Fruit fly (Drosophila melanogaster) whole organism, prepupa: Measurements from ENCODE around the gene CG15891.
A peak's percentile ranks its signal among the peaks of the same experiment; 100 is the strongest.

ENCODE experiments used
- Blimp-1 ChIP-seq: fragments of 200-800 bp; sonication (Bioruptor generic); optimal IDR thresholded peaks from 3 replicates; lab custom pipeline; 2017; ENCODE audit warnings: missing biosample characterization, missing genetic modification characterization, mild to moderate bottlenecking, moderate library complexity, missing genetic modification reagents
- CG10669 ChIP-seq: fragments of 200-800 bp; sonication (Bioruptor generic); optimal IDR thresholded peaks from 3 replicates; lab custom pipeline; 2018; ENCODE audit warnings: missing biosample characterization, mild to moderate bottlenecking, missing genetic modification characterization, moderate library complexity
- CG11762 ChIP-seq: fragments of 200-800 bp; sonication (Bioruptor generic); optimal IDR thresholded peaks from 3 replicates; lab custom pipeline; 2016; ENCODE audit warnings: missing biosample characterization, missing genetic modification characterization; ENCODE audit not compliant: insufficient read depth
- CG11902 ChIP-seq: fragments of 200-800 bp; sonication (Bioruptor generic); optimal IDR thresholded peaks from 3 replicates; lab custom pipeline; 2016; ENCODE audit warnings: missing biosample characterization, missing genetic modification characterization
- CG15336 ChIP-seq: fragments of 200-800 bp; sonication (Bioruptor generic); IDR thresholded peaks from 2 replicates; pipeline ENCODE4 v1.3.6; 2022; ENCODE audit warnings: missing biosample characterization, missing genetic modification characterization
- CG1621 ChIP-seq: fragments of 200-800 bp; sonication (Bioruptor generic); optimal IDR thresholded peaks from 3 replicates; lab custom pipeline; 2018; ENCODE audit warnings: missing biosample characterization, mild to moderate bottlenecking, missing genetic modification characterization
- CG3032 ChIP-seq: fragments of 200-800 bp; optimal IDR thresholded peaks from 2 replicates; lab custom pipeline; 2019; ENCODE audit warnings: missing biosample characterization, mild to moderate bottlenecking, missing genetic modification characterization, moderate library complexity
- CG31627 ChIP-seq: fragments of 200-800 bp; sonication (Bioruptor generic); optimal IDR thresholded peaks from 3 replicates; lab custom pipeline; 2016; ENCODE audit warnings: missing biosample characterization, missing genetic modification characterization
- CG3919 ChIP-seq: fragments of 200-800 bp; sonication (Bioruptor generic); optimal IDR thresholded peaks from 3 replicates; lab custom pipeline; 2016; ENCODE audit warnings: missing biosample characterization, missing genetic modification characterization
- CG4318 ChIP-seq: fragments of 200-800 bp; sonication (Bioruptor generic); optimal IDR thresholded peaks from 3 replicates; lab custom pipeline; 2017; ENCODE audit warnings: missing biosample characterization, mild to moderate bottlenecking, missing genetic modification characterization
- CG6163 ChIP-seq: fragments of 200-800 bp; sonication (Bioruptor generic); IDR thresholded peaks from 3 replicates; pipeline ENCODE4 v1.3.6; 2022; ENCODE audit warnings: missing biosample characterization, missing genetic modification characterization
- CG6276 ChIP-seq: fragments of 200-800 bp; sonication (Bioruptor generic); optimal IDR thresholded peaks from 2 replicates; lab custom pipeline; 2017; ENCODE audit warnings: missing biosample characterization, mild to moderate bottlenecking, missing genetic modification characterization
- CG6808 ChIP-seq: fragments of 200-800 bp; sonication (Bioruptor generic); optimal IDR thresholded peaks from 3 replicates; lab custom pipeline; 2017; ENCODE audit warnings: missing biosample characterization, missing genetic modification characterization, mild to moderate bottlenecking, moderate library complexity, missing genetic modification reagents
- CG6854 ChIP-seq: fragments of 200-800 bp; sonication (Bioruptor generic); optimal IDR thresholded peaks from 2 replicates; lab custom pipeline; 2017; ENCODE audit warnings: missing biosample characterization, mild to moderate bottlenecking, missing genetic modification characterization
- CG7368 ChIP-seq: fragments of 200-800 bp; sonication (Bioruptor generic); optimal IDR thresholded peaks from 3 replicates; lab custom pipeline; 2016; ENCODE audit warnings: missing biosample characterization, missing genetic modification characterization
- CG8119 ChIP-seq: fragments of 200-800 bp; sonication (Bioruptor generic); IDR thresholded peaks from 3 replicates; pipeline ENCODE4 v1.3.6; 2022; ENCODE audit warnings: missing biosample characterization, missing genetic modification characterization
- CG8319 ChIP-seq: fragments of 200-800 bp; sonication (Bioruptor generic); optimal IDR thresholded peaks from 3 replicates; lab custom pipeline; 2016; ENCODE audit warnings: missing biosample characterization, missing genetic modification characterization
- CG8632 ChIP-seq: fragments of 200-800 bp; sonication (Bioruptor generic); optimal IDR thresholded peaks from 3 replicates; lab custom pipeline; 2016; ENCODE audit warnings: missing biosample characterization, missing genetic modification characterization
- Eip75B ChIP-seq: fragments of 200-800 bp; sonication (Bioruptor generic); optimal IDR thresholded peaks from 3 replicates; lab custom pipeline; 2016; ENCODE audit warnings: missing biosample characterization, missing genetic modification characterization
- Eip78C ChIP-seq: fragments of 200-800 bp; sonication (Bioruptor generic); peaks from one replicate; lab custom pipeline; 2016; ENCODE audit warnings: missing biosample characterization, missing genetic modification characterization
- Gug ChIP-seq: fragments of 200-800 bp; sonication (Bioruptor generic); IDR thresholded peaks from 2 replicates; pipeline ENCODE4 v1.3.6; 2022; ENCODE audit warnings: missing biosample characterization, missing genetic modification characterization
- Hr38 ChIP-seq: sonication (Bioruptor generic); optimal IDR thresholded peaks from 2 replicates; lab custom pipeline; 2016; ENCODE audit warnings: missing biosample characterization, missing genetic modification characterization
- Hr39 ChIP-seq: fragments of 200-800 bp; sonication (Bioruptor generic); optimal IDR thresholded peaks from 2 replicates; lab custom pipeline; 2016; ENCODE audit warnings: missing biosample characterization, missing genetic modification characterization
- Hr4 ChIP-seq: fragments of 200-800 bp; sonication (Bioruptor generic); optimal IDR thresholded peaks from 3 replicates; lab custom pipeline; 2016; ENCODE audit warnings: missing biosample characterization, missing genetic modification characterization
- Lpt ChIP-seq: fragments of 200-800 bp; sonication (Bioruptor generic); optimal IDR thresholded peaks from 3 replicates; lab custom pipeline; 2016; ENCODE audit warnings: missing biosample characterization, missing genetic modification characterization
- Met ChIP-seq: fragments of 200-800 bp; sonication (Bioruptor generic); optimal IDR thresholded peaks from 3 replicates; lab custom pipeline; 2016; ENCODE audit warnings: missing biosample characterization, missing genetic modification characterization
- OdsH ChIP-seq: fragments of 200-800 bp; sonication (Bioruptor generic); optimal IDR thresholded peaks from 3 replicates; lab custom pipeline; 2016; ENCODE audit warnings: missing biosample characterization, missing genetic modification characterization
- Smox ChIP-seq: fragments of 200-800 bp; sonication (Bioruptor generic); optimal IDR thresholded peaks from 3 replicates; lab custom pipeline; 2016; ENCODE audit warnings: missing biosample characterization, missing genetic modification characterization
- Sox102F ChIP-seq: fragments of 200-800 bp; sonication (Bioruptor generic); optimal IDR thresholded peaks from 2 replicates; lab custom pipeline; 2016; ENCODE audit warnings: missing biosample characterization, mild to moderate bottlenecking, missing genetic modification characterization
- Sox14 ChIP-seq: fragments of 200-800 bp; sonication (Bioruptor generic); optimal IDR thresholded peaks from 3 replicates; lab custom pipeline; 2016; ENCODE audit warnings: missing biosample characterization, missing genetic modification characterization
- Sox15 ChIP-seq: fragments of 200-800 bp; sonication (Bioruptor generic); optimal IDR thresholded peaks from 3 replicates; lab custom pipeline; 2016; ENCODE audit warnings: missing biosample characterization, missing genetic modification characterization
- esn ChIP-seq: fragments of 200-800 bp; sonication (Bioruptor generic); optimal IDR thresholded peaks from 2 replicates; lab custom pipeline; 2016; ENCODE audit warnings: missing biosample characterization, mild to moderate bottlenecking, missing genetic modification characterization, moderate library complexity
- fd59A ChIP-seq: fragments of 200-800 bp; sonication (Bioruptor generic); optimal IDR thresholded peaks from 2 replicates; lab custom pipeline; 2017; ENCODE audit warnings: missing biosample characterization, mild to moderate bottlenecking, missing genetic modification characterization, missing genetic modification reagents
- fd85E ChIP-seq: fragments of 200-800 bp; sonication (Bioruptor generic); optimal IDR thresholded peaks from 3 replicates; lab custom pipeline; 2016; ENCODE audit warnings: missing biosample characterization, missing genetic modification characterization
- net ChIP-seq: fragments of 200-800 bp; sonication (Bioruptor generic); optimal IDR thresholded peaks from 3 replicates; lab custom pipeline; 2016; ENCODE audit warnings: missing biosample characterization, missing genetic modification characterization
- pdm3 ChIP-seq: fragments of 200-800 bp; sonication (Bioruptor generic); optimal IDR thresholded peaks from 3 replicates; lab custom pipeline; 2016; ENCODE audit warnings: missing biosample characterization, missing genetic modification characterization
- ss ChIP-seq, 2 experiments: fragments of 200-800 bp; sonication (Bioruptor generic); optimal IDR thresholded peaks; 2 replicates in 1 of 2; 3 replicates in 1 of 2; lab custom pipeline; 2017 to 2018; ENCODE audit warnings: mild to moderate bottlenecking in 2 of 2, missing biosample characterization in 2 of 2, missing genetic modification characterization in 2 of 2, moderate library complexity in 1 of 2
- svp ChIP-seq: fragments of 200-800 bp; sonication (Bioruptor generic); peaks from one replicate; lab custom pipeline; 2016; ENCODE audit warnings: missing biosample characterization, missing genetic modification characterization
- vri ChIP-seq: fragments of 200-800 bp; sonication (Bioruptor generic); optimal IDR thresholded peaks from 3 replicates; lab custom pipeline; 2016; ENCODE audit warnings: missing biosample characterization, mild to moderate bottlenecking, missing genetic modification characterization

The CG15891 gene

dm6 chrX:6338738-6339614 lies 43.8 kb upstream of the CG15891 start (continued):
- TF ChIP-seq CG11762 (no peak), Smox (GFP tag; lab: Kevin White, UChicago) (peak; percentile 57), CG3919 (GFP tag; lab: Kevin White, UChicago) (peak; percentile 47), Hr38 (no peak), Lpt (peak; percentile 13), Hr39 (peak; percentile 63), CG1621 (tag; lab: Kevin White, UChicago) (peak; percentile 37), CG31627 (GFP tag; lab: Kevin White, UChicago) (peak; percentile 64), fd59A (GFP tag; lab: Kevin White, UChicago) (peak; percentile 59), Eip78C (peak; percentile 82), CG15336 (GFP tag; lab: Robert Waterston, UW) (peak; percentile 32; the same call in 1 of the 2 replicates), fd85E (GFP tag; lab: Kevin White, UChicago) (no peak), CG8632 (peak; percentile 55), esn (GFP tag; lab: Kevin White, UChicago) (peak; percentile 76), CG7368 (GFP tag; lab: Kevin White, UChicago) (peak; percentile 32), Eip75B (peak; percentile 60), CG8319 (GFP tag; lab: Kevin White, UChicago) (no peak), Met (GFP tag; lab: Kevin White, UChicago) (peak; percentile 70), CG4318 (peak; percentile 36), CG3032 (tag; lab: Kevin White, UChicago) (peak; percentile 65), ss (GFP tag; optimal IDR thresholded peaks at IDR 0.05; lab: Kevin White, UChicago) (peak; percentile 22 to 46)

dm6 chrX:6337702-6338101 lies 42.6 kb upstream of the CG15891 start, which contains the start of gene CG3842:
Gene CG3842 (plus strand): TSS chrX:6337762.
- TF ChIP-seq Sox102F (GFP tag; lab: Kevin White, UChicago) (no peak), CG6808 (GFP tag; lab: Kevin White, UChicago) (no peak), CG11902 (no peak), svp (GFP tag; lab: Kevin White, UChicago) (peak; percentile 75), CG6854 (no peak), vri (peak; percentile 16), fd59A (GFP tag; lab: Kevin White, UChicago) (no peak), CG1621 (tag; lab: Kevin White, UChicago) (no peak), Blimp-1 (GFP tag; lab: Kevin White, UChicago) (no peak), Hr38 (no peak), Sox14 (GFP tag; lab: Kevin White, UChicago) (no peak)
- TF ChIP-seq, all 60 proteins: peak for 2

dm6 chrX:6334945-6335344 lies 39.8 kb upstream of the CG15891 start:
- TF ChIP-seq Hr38 (no peak), Hr39 (no peak), Met (GFP tag; lab: Kevin White, UChicago) (no peak), CG6808 (GFP tag; lab: Kevin White, UChicago) (no peak)

- TF ChIP-seq CG3919 (GFP tag; lab: Kevin White, UChicago) (peak; percentile 35), CG8632 (no peak), ss (GFP tag; optimal IDR thresholded peaks at IDR 0.05; lab: Kevin White, UChicago) (peak; percentile 20 to 38), pdm3 (GFP tag; lab: Kevin White, UChicago) (peak; percentile 48), Gug (no peak), Sox102F (GFP tag; lab: Kevin White, UChicago) (peak; percentile 23), Sox15 (GFP tag; lab: Kevin White, UChicago) (no peak), CG10669 (GFP tag; lab: Kevin White, UChicago) (peak; percentile 14), Sox14 (GFP tag; lab: Kevin White, UChicago) (peak; percentile 5), OdsH (GFP tag; lab: Kevin White, UChicago) (peak; percentile 41), fd59A (GFP tag; lab: Kevin White, UChicago) (peak; percentile 26), CG4318 (peak; percentile 14), CG6808 (GFP tag; lab: Kevin White, UChicago) (peak; percentile 36), Blimp-1 (GFP tag; lab: Kevin White, UChicago) (no peak), Lpt (peak; percentile 41), CG6276 (peak; percentile 20), Hr4 (peak; percentile 53), esn (GFP tag; lab: Kevin White, UChicago) (peak; percentile 23), CG8119 (GFP tag; lab: Robert Waterston, UW) (0 out of 3 replicates have a peak, but pooled peaks have one; percentile 17), CG11762 (peak; percentile 20), CG7368 (GFP tag; lab: Kevin White, UChicago) (no peak), CG6163 (GFP tag; lab: Robert Waterston, UW) (0 out of 3 replicates have a peak, but pooled peaks have one; percentile 21), Hr38 (no peak), CG1621 (tag; lab: Kevin White, UChicago) (no peak), net (GFP tag; lab: Kevin White, UChicago) (peak; percentile 30), Met (GFP tag; lab: Kevin White, UChicago) (peak; percentile 10)
These were observed 38.0 kb upstream of the CG15891 start for dm6 chrX:6332988-6333719.
